Worm (Caenorhabditis elegans) whole organism, L2 larva: ENCODE measurements around the gene D2007.1.

Experiments used
- ZK546.5 ChIP-seq: sonication (generic microtip); optimal IDR thresholded peaks from 2 replicates; lab custom pipeline; 2017; ENCODE audit warnings: missing biosample characterization, missing genetic modification characterization
- nhr-12 ChIP-seq: fragments of 150-350 bp; optimal IDR thresholded peaks from 2 replicates; lab custom pipeline; 2014; ENCODE audit warnings: missing biosample characterization, missing genetic modification characterization
- nhr-6 ChIP-seq: fragments of 150-350 bp; optimal IDR thresholded peaks from 2 replicates; lab custom pipeline; 2014; ENCODE audit warnings: missing biosample characterization, missing genetic modification characterization
- sem-4 ChIP-seq: fragments of 150-350 bp; optimal IDR thresholded peaks from 2 replicates; lab custom pipeline; 2014; ENCODE audit warnings: missing biosample characterization, missing genetic modification reagents, missing genetic modification characterization
- snpc-4 ChIP-seq: fragments of 150-350 bp; optimal IDR thresholded peaks from 2 replicates; lab custom pipeline; 2014; ENCODE audit warnings: missing biosample characterization, missing genetic modification characterization
- zag-1 ChIP-seq: fragments of 150-350 bp; optimal IDR thresholded peaks from 2 replicates; lab custom pipeline; 2014; ENCODE audit warnings: missing biosample characterization, missing genetic modification characterization
- ztf-11 ChIP-seq: sonication (generic microtip); optimal IDR thresholded peaks from 2 replicates; lab custom pipeline; 2017; ENCODE audit warnings: missing biosample characterization, missing genetic modification characterization

ce11 chrIII:8108490-8108889 lies 46.8 kb upstream of the D2007.1 start, which contains the start of gene C14B9.3:
- TF ChIP-seq zag-1 (tag; lab: Kevin White, UChicago) (no peak), nhr-12 (tag; lab: Kevin White, UChicago) (no peak), nhr-6 (no peak), sem-4 (tag; lab: Kevin White, UChicago) (no peak), ZK546.5 (tag; lab: Kevin White, UChicago) (no peak), ztf-11 (tag; lab: Kevin White, UChicago) (no peak), snpc-4 (tag; lab: Kevin White, UChicago) (no peak)
